Fruit fly (Drosophila melanogaster) whole organism, embryonic: ENCODE results near the gene Bcs1.
A peak's percentile ranks its signal among the peaks of the same experiment; 100 is the strongest.

ENCODE experiments used
- Atf3 ChIP-seq: fragments of 200-800 bp; sonication (Bioruptor generic); optimal IDR thresholded peaks from 3 replicates; lab custom pipeline; 2016; ENCODE audit warnings: missing biosample characterization, missing genetic modification characterization
- CG10462 ChIP-seq: fragments of 200-800 bp; sonication (Bioruptor generic); optimal IDR thresholded peaks from 2 replicates; lab custom pipeline; 2016; ENCODE audit warnings: missing biosample characterization, missing genetic modification characterization
- CG12071 ChIP-seq: fragments of 200-800 bp; sonication (Bioruptor generic); optimal IDR thresholded peaks from 3 replicates; lab custom pipeline; 2018; ENCODE audit warnings: missing biosample characterization, mild to moderate bottlenecking, missing genetic modification characterization
- CG12219 ChIP-seq: fragments of 200-800 bp; sonication (Bioruptor generic); optimal IDR thresholded peaks from 3 replicates; lab custom pipeline; 2018; ENCODE audit warnings: missing biosample characterization, mild to moderate bottlenecking, missing genetic modification characterization
- CG12391 ChIP-seq: fragments of 200-800 bp; sonication (Bioruptor generic); optimal IDR thresholded peaks from 3 replicates; lab custom pipeline; 2018; ENCODE audit warnings: missing biosample characterization, mild to moderate bottlenecking, missing genetic modification characterization, moderate library complexity
- CG12769 ChIP-seq: fragments of 200-800 bp; sonication (Bioruptor generic); optimal IDR thresholded peaks from 2 replicates; lab custom pipeline; 2019; ENCODE audit warnings: missing biosample characterization, mild to moderate bottlenecking, missing genetic modification characterization, moderate library complexity
- CG14667 ChIP-seq: fragments of 200-800 bp; sonication (Bioruptor generic); IDR thresholded peaks from 2 replicates; pipeline ENCODE4 v1.3.6; 2022; ENCODE audit warnings: missing biosample characterization, missing genetic modification characterization
- CG16815 ChIP-seq: fragments of 200-800 bp; sonication (Bioruptor generic); optimal IDR thresholded peaks from 3 replicates; lab custom pipeline; 2017; ENCODE audit warnings: missing biosample characterization, mild to moderate bottlenecking, missing genetic modification characterization
- CG17186 ChIP-seq: fragments of 200-800 bp; sonication (Bioruptor generic); optimal IDR thresholded peaks from 3 replicates; lab custom pipeline; 2017; ENCODE audit warnings: missing biosample characterization, missing genetic modification reagents, missing genetic modification characterization
- CG17361 ChIP-seq: fragments of 200-800 bp; sonication (Bioruptor generic); IDR thresholded peaks from 3 replicates; pipeline ENCODE4 v1.3.6; 2022; ENCODE audit warnings: missing biosample characterization, missing genetic modification characterization
- CG18599 ChIP-seq: fragments of 200-800 bp; sonication (Bioruptor generic); optimal IDR thresholded peaks from 3 replicates; lab custom pipeline; 2017; ENCODE audit warnings: missing biosample characterization, missing genetic modification characterization, mild to moderate bottlenecking, moderate library complexity, missing genetic modification reagents
- CG31224 ChIP-seq: fragments of 200-800 bp; sonication (Bioruptor generic); IDR thresholded peaks from 2 replicates; pipeline ENCODE4 v1.3.6; 2022; ENCODE audit warnings: missing biosample characterization, missing genetic modification characterization
- CG32772 ChIP-seq: fragments of 200-800 bp; sonication (Bioruptor generic); IDR thresholded peaks from 2 replicates; pipeline ENCODE4 v1.3.6; 2022; ENCODE audit warnings: missing biosample characterization, missing genetic modification characterization
- CG33213 ChIP-seq: fragments of 200-800 bp; sonication (Bioruptor generic); optimal IDR thresholded peaks from 3 replicates; lab custom pipeline; 2016; ENCODE audit warnings: missing biosample characterization, missing genetic modification characterization
- CG4328 ChIP-seq: fragments of 200-800 bp; sonication (Bioruptor generic); optimal IDR thresholded peaks from 3 replicates; lab custom pipeline; 2017; ENCODE audit warnings: missing biosample characterization, missing genetic modification reagents, missing genetic modification characterization
- CG6854 ChIP-seq: fragments of 200-800 bp; sonication (Bioruptor generic); optimal IDR thresholded peaks from 3 replicates; lab custom pipeline; 2017; ENCODE audit warnings: missing biosample characterization, mild to moderate bottlenecking, missing genetic modification characterization
- CG7839 ChIP-seq: fragments of 200-800 bp; sonication (Bioruptor generic); optimal IDR thresholded peaks from 3 replicates; lab custom pipeline; 2018; ENCODE audit warnings: missing biosample characterization, mild to moderate bottlenecking, missing genetic modification characterization, moderate library complexity
- CG9727 ChIP-seq: fragments of 200-800 bp; sonication (Bioruptor generic); optimal IDR thresholded peaks from 3 replicates; lab custom pipeline; 2017; ENCODE audit warnings: missing biosample characterization, mild to moderate bottlenecking, missing genetic modification characterization
- CrebB ChIP-seq: fragments of 200-800 bp; sonication (Bioruptor generic); optimal IDR thresholded peaks from 3 replicates; lab custom pipeline; 2018; ENCODE audit warnings: missing biosample characterization, mild to moderate bottlenecking, missing genetic modification characterization
- Dfd ChIP-seq, 2 experiments: fragments of >200 bp; optimal IDR thresholded peaks; 2 replicates each; lab custom pipeline; 2017; ENCODE audit warnings: missing biosample characterization in 2 of 2, missing genetic modification characterization in 2 of 2
- Fer3 ChIP-seq: fragments of 200-800 bp; sonication (Bioruptor generic); optimal IDR thresholded peaks from 2 replicates; lab custom pipeline; 2018; ENCODE audit warnings: missing biosample characterization, mild to moderate bottlenecking, missing genetic modification characterization, moderate library complexity
- H2.0 ChIP-seq: fragments of 200-800 bp; sonication (Bioruptor generic); IDR thresholded peaks from 2 replicates; pipeline ENCODE4 v1.3.6; 2022; ENCODE audit warnings: missing biosample characterization, missing genetic modification characterization
- HHEX ChIP-seq: fragments of 200-800 bp; sonication (Bioruptor generic); optimal IDR thresholded peaks from 3 replicates; lab custom pipeline; 2017; ENCODE audit warnings: missing biosample characterization, mild to moderate bottlenecking, missing genetic modification characterization, missing genetic modification reagents
- MESR4 ChIP-seq: fragments of 200-800 bp; sonication (Bioruptor generic); optimal IDR thresholded peaks from 2 replicates; lab custom pipeline; 2018; ENCODE audit warnings: missing biosample characterization, mild to moderate bottlenecking, missing genetic modification characterization, moderate library complexity
- Nf-YA ChIP-seq: fragments of 200-800 bp; sonication (Bioruptor generic); IDR thresholded peaks from 2 replicates; pipeline ENCODE4 v1.3.6; 2022; ENCODE audit warnings: missing biosample characterization, missing genetic modification characterization
- Nf-YC ChIP-seq: fragments of 200-800 bp; optimal IDR thresholded peaks from 3 replicates; lab custom pipeline; 2019; ENCODE audit warnings: missing biosample characterization, mild to moderate bottlenecking, missing genetic modification characterization, moderate library complexity
- Ptx1 ChIP-seq: fragments of 200-800 bp; sonication (Bioruptor generic); IDR thresholded peaks from 2 replicates; pipeline ENCODE4 v1.3.6; 2022; ENCODE audit warnings: missing biosample characterization, missing genetic modification characterization
- YL-1 ChIP-seq: fragments of 200-800 bp; sonication (Bioruptor generic); optimal IDR thresholded peaks from 3 replicates; lab custom pipeline; 2017; ENCODE audit warnings: missing biosample characterization, mild to moderate bottlenecking, missing genetic modification characterization
- ap ChIP-seq: fragments of 200-800 bp; sonication (Bioruptor generic); IDR thresholded peaks from 2 replicates; pipeline ENCODE4 v1.3.6; 2022; ENCODE audit warnings: missing biosample characterization, missing genetic modification characterization
- br ChIP-seq: fragments of >200 bp; optimal IDR thresholded peaks from 2 replicates; lab custom pipeline; 2017
- caup ChIP-seq: fragments of 200-800 bp; sonication (Bioruptor generic); optimal IDR thresholded peaks from 3 replicates; lab custom pipeline; 2017; ENCODE audit warnings: missing biosample characterization, mild to moderate bottlenecking, missing genetic modification characterization, moderate library complexity; ENCODE audit not compliant: severe bottlenecking
- chif ChIP-seq, 2 experiments: fragments of 200-800 bp; sonication (Bioruptor generic); optimal IDR thresholded peaks; 3 replicates each; lab custom pipeline; 2016; ENCODE audit warnings: missing biosample characterization in 2 of 2, missing genetic modification characterization in 2 of 2
- dimm ChIP-seq: fragments of 200-800 bp; sonication (Bioruptor generic); IDR thresholded peaks from 2 replicates; pipeline ENCODE4 v1.3.6; 2022; ENCODE audit warnings: missing biosample characterization, missing genetic modification characterization
- en ChIP-seq: fragments of 200-800 bp; sonication (Bioruptor generic); optimal IDR thresholded peaks from 2 replicates; lab custom pipeline; 2016; ENCODE audit warnings: missing biosample characterization, missing genetic modification characterization
- fd96Cb ChIP-seq: fragments of 200-800 bp; sonication (Bioruptor generic); optimal IDR thresholded peaks from 2 replicates; lab custom pipeline; 2018; ENCODE audit warnings: missing biosample characterization, mild to moderate bottlenecking, missing genetic modification characterization, moderate library complexity
- h ChIP-seq: fragments of >200 bp; optimal IDR thresholded peaks from 2 replicates; lab custom pipeline; 2017
- insv ChIP-seq, 2 experiments: fragments of 200-800 bp; sonication (Bioruptor generic); optimal IDR thresholded peaks; 3 replicates each; lab custom pipeline; 2016 to 2018; ENCODE audit warnings: missing biosample characterization in 2 of 2, missing genetic modification characterization in 2 of 2
- kah ChIP-seq: fragments of 200-800 bp; sonication (Bioruptor generic); optimal IDR thresholded peaks from 2 replicates; lab custom pipeline; 2018; ENCODE audit warnings: missing biosample characterization, mild to moderate bottlenecking, missing genetic modification characterization
- ken ChIP-seq: fragments of 200-800 bp; sonication (Bioruptor generic); IDR thresholded peaks from 3 replicates; pipeline ENCODE4 v1.3.6; 2022; ENCODE audit warnings: missing biosample characterization, missing genetic modification characterization
- knrl ChIP-seq: fragments of 200-800 bp; sonication (Bioruptor generic); IDR thresholded peaks from 3 replicates; pipeline ENCODE4 v1.3.6; 2022; ENCODE audit warnings: missing biosample characterization, missing genetic modification characterization; ENCODE audit not compliant: partially characterized antibody
- lola ChIP-seq, 3 experiments: fragments of >200 bp in 2 of 3; fragments of 200-800 bp in 1 of 3; sonication (Bioruptor generic) in 1 of 3; optimal IDR thresholded peaks; 2 replicates each; lab custom pipeline; 2017 to 2019; ENCODE audit warnings: missing biosample characterization in 3 of 3, missing genetic modification characterization in 3 of 3, mild to moderate bottlenecking in 1 of 3, moderate library complexity in 1 of 3
- lov ChIP-seq, 2 experiments: fragments of 200-800 bp in 1 of 2; fragments of >200 bp in 1 of 2; sonication (Bioruptor generic) in 1 of 2; IDR thresholded peaks in 1 of 2; optimal IDR thresholded peaks in 1 of 2; 2 replicates in 1 of 2; 3 replicates in 1 of 2; pipeline versions ENCODE4 v1.3.6 to Lab custom; 2017 to 2022; ENCODE audit warnings: missing biosample characterization in 1 of 2, missing genetic modification characterization in 1 of 2
- pros ChIP-seq: fragments of 200-800 bp; sonication (Bioruptor generic); optimal IDR thresholded peaks from 3 replicates; lab custom pipeline; 2019; ENCODE audit warnings: missing biosample characterization, mild to moderate bottlenecking, missing genetic modification characterization, moderate library complexity
- psq ChIP-seq: fragments of 200-800 bp; sonication (Bioruptor generic); optimal IDR thresholded peaks from 2 replicates; lab custom pipeline; 2017; ENCODE audit warnings: missing biosample characterization, missing genetic modification characterization
- sob ChIP-seq: fragments of 200-800 bp; sonication (Bioruptor generic); IDR thresholded peaks from 2 replicates; pipeline ENCODE4 v1.3.6; 2022; ENCODE audit warnings: missing biosample characterization, missing genetic modification characterization
- ssp ChIP-seq: fragments of 200-800 bp; sonication (Bioruptor generic); IDR thresholded peaks from 2 replicates; pipeline ENCODE4 v1.3.6; 2022; ENCODE audit warnings: missing biosample characterization, missing genetic modification characterization
- tgo ChIP-seq: fragments of 200-800 bp; sonication (Bioruptor generic); IDR thresholded peaks from 3 replicates; pipeline ENCODE4 v1.3.6; 2022; ENCODE audit warnings: missing biosample characterization, missing genetic modification characterization
- wdn ChIP-seq: fragments of 200-800 bp; sonication (Bioruptor generic); IDR thresholded peaks from 2 replicates; pipeline ENCODE4 v1.3.6; 2022; ENCODE audit warnings: missing biosample characterization, missing genetic modification characterization
- zen ChIP-seq: fragments of 200-800 bp; sonication (Bioruptor generic); optimal IDR thresholded peaks from 3 replicates; lab custom pipeline; 2018; ENCODE audit warnings: missing biosample characterization, mild to moderate bottlenecking, missing genetic modification characterization, moderate library complexity
- zf30C ChIP-seq: fragments of 200-800 bp; sonication (Bioruptor generic); optimal IDR thresholded peaks from 3 replicates; lab custom pipeline; 2018; ENCODE audit warnings: missing biosample characterization, mild to moderate bottlenecking, missing genetic modification characterization

Gene Bcs1

DNA sequence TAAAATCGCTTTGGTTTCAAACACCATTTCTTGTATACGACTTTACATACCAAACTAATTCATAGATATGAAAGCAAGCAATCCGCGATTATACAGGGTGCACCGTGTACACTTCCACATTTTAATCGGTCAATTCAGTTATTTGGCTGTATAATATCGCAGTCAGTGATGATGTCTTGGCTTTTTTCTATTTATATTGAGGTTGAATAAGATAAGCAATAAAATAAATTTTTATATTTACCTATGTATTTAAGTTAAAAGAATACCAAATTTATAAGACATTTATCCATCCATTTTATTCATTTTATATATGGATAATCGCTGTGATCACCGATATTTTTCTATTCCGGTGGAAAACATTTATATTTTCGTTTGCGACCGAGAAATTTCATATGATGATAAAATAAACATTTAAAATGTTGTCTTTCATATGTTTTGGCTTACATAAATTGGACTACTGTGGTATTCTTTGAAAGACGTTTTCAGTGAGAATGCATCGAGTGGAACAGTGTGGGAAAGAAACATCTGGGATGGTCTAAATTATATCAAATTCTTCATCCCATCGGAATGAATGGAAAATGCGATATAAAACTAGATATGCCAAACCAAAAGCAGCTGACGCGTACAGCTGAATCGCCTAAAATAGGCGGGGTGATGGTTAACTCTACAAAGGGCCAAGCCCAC, 4.4 kb downstream of the Bcs1 start, which contains the start of gene CG5708 (continued):
- no peak for TF ChIP-seq CG4328
- no peak for TF ChIP-seq Fer3 (tag; lab: Kevin White, UChicago)
- no peak for TF ChIP-seq tgo (GFP tag; lab: Robert Waterston, UW)
- no peak for TF ChIP-seq YL-1 (GFP tag; lab: Kevin White, UChicago)
- no peak for TF ChIP-seq zen (tag; lab: Kevin White, UChicago)
- no peak for TF ChIP-seq CG10462
- TF ChIP-seq ap: no peak
- no peak for TF ChIP-seq Dfd (GFP tag; optimal IDR thresholded peaks at IDR 0.05; lab: Kevin White, UChicago)
- TF ChIP-seq CG18599: no peak
- TF ChIP-seq fd96Cb (tag; lab: Kevin White, UChicago): no peak
- no peak for TF ChIP-seq wdn (GFP tag; lab: Robert Waterston, UW)
- no peak for TF ChIP-seq CrebB (tag; lab: Kevin White, UChicago)
- TF ChIP-seq dimm (GFP tag; lab: Robert Waterston, UW): no peak
- peak; percentile 87 for TF ChIP-seq ssp (GFP tag; lab: Robert Waterston, UW)
- TF ChIP-seq H2.0: no peak
- TF ChIP-seq CG9727 (GFP tag; lab: Kevin White, UChicago): no peak
- no peak for TF ChIP-seq Ptx1
- TF ChIP-seq CG12769: no peak
- TF ChIP-seq HHEX: no peak
- no peak for TF ChIP-seq en (GFP tag; lab: Kevin White, UChicago)
- peak; percentile 47 for TF ChIP-seq Nf-YC (tag; lab: Kevin White, UChicago)
- TF ChIP-seq kah (GFP tag; lab: Kevin White, UChicago): no peak
- no peak for TF ChIP-seq Nf-YA
- no peak for TF ChIP-seq CG7839 (tag; lab: Kevin White, UChicago)
- no peak for TF ChIP-seq CG32772
- TF ChIP-seq MESR4: peak; percentile 46
- no peak for TF ChIP-seq Atf3
- TF ChIP-seq CG6854 (GFP tag; lab: Kevin White, UChicago): no peak
- no peak for TF ChIP-seq CG17186
- no peak for TF ChIP-seq pros (GFP tag; lab: Kevin White, UChicago)
- TF ChIP-seq sob (GFP tag; lab: Robert Waterston, UW): 0 out of 2 replicates have a peak, but pooled peaks have one; percentile 39
- TF ChIP-seq CG31224 (GFP tag; lab: Robert Waterston, UW): no peak
- TF ChIP-seq zf30C (GFP tag; lab: Kevin White, UChicago): no peak
- peak; percentile 34 for TF ChIP-seq CG12391 (tag; lab: Kevin White, UChicago)
- TF ChIP-seq CG16815: no peak
- TF ChIP-seq lola (GFP tag; optimal IDR thresholded peaks at IDR 0.05; lab: Kevin White, UChicago): peak in 1 of 3 experiments; percentile 18
- TF ChIP-seq lov (optimal IDR thresholded peaks at IDR 0.05; lab: Kevin White, UChicago): no peak
- no peak for TF ChIP-seq lov (GFP tag; IDR thresholded peaks at IDR 0.05; lab: Robert Waterston, UW)
- no peak for TF ChIP-seq CG14667 (GFP tag; lab: Robert Waterston, UW)
- no peak for TF ChIP-seq br (lab: Kevin White, UChicago)
- TF ChIP-seq CG33213: no peak
- no peak; the same call in 2 of the 3 replicates for TF ChIP-seq ken
- peak; percentile 50; the same call in 2 of the 3 replicates for TF ChIP-seq knrl (GFP tag; lab: Robert Waterston, UW)
- TF ChIP-seq CG12071 (GFP tag; lab: Kevin White, UChicago): no peak
- TF ChIP-seq CG17361: peak; percentile 66; the same call in 2 of the 3 replicates
- no peak for TF ChIP-seq psq (GFP tag; lab: Kevin White, UChicago)
- no peak for TF ChIP-seq chif (GFP tag; optimal IDR thresholded peaks at IDR 0.05; lab: Kevin White, UChicago)
- no peak for TF ChIP-seq CG12219
- TF ChIP-seq caup: peak; percentile 1
- TF ChIP-seq h (lab: Kevin White, UChicago): no peak
- TF ChIP-seq insv (GFP tag; optimal IDR thresholded peaks at IDR 0.05; lab: Kevin White, UChicago): no peak
